Worm (Caenorhabditis elegans) whole organism, L3 larva: ENCODE measurements around the gene cogc-2.

ENCODE experiments used
- elt-3 ChIP-seq, 3 experiments: fragments of 150-350 bp in 1 of 3; sonication (generic microtip) in 2 of 3; optimal IDR thresholded peaks; 2 replicates in 2 of 3; 4 replicates in 1 of 3; lab custom pipeline; 2014 to 2017; ENCODE audit warnings: missing biosample characterization in 3 of 3, missing genetic modification characterization in 3 of 3
- lin-39 ChIP-seq: fragments of 150-350 bp; optimal IDR thresholded peaks from 2 replicates; lab custom pipeline; 2018; ENCODE audit warnings: missing biosample characterization, missing genetic modification reagents, missing genetic modification characterization
- ztf-4 ChIP-seq: fragments of 150-350 bp; optimal IDR thresholded peaks from 2 replicates; lab custom pipeline; 2014; ENCODE audit warnings: missing biosample characterization, missing genetic modification characterization

ce11 chrIV:7044552-7045139 lies 5.3 kb upstream of the cogc-2 start, which contains the start of gene tin-9.1:
- no peak for TF ChIP-seq lin-39 (tag; lab: Kevin White, UChicago)
- no peak for TF ChIP-seq ztf-4
- no peak for TF ChIP-seq elt-3 (tag; optimal IDR thresholded peaks at IDR 0.05; lab: Kevin White, UChicago)
